Fruit fly (Drosophila melanogaster) whole organism, pupa: ENCODE data around the gene sage.

Source experiments
- CG14655 ChIP-seq: fragments of 200-800 bp; sonication (Bioruptor generic); optimal IDR thresholded peaks from 3 replicates; lab custom pipeline; 2017; ENCODE audit warnings: mild to moderate bottlenecking, missing biosample characterization, missing genetic modification reagents, missing genetic modification characterization
- CG32121 ChIP-seq: fragments of 200-800 bp; sonication (Bioruptor generic); IDR thresholded peaks from 2 replicates; pipeline ENCODE4 v1.3.6; 2022; ENCODE audit warnings: missing biosample characterization, missing genetic modification characterization

- no peak for TF ChIP-seq CG32121 (GFP tag; lab: Robert Waterston, UW)
- TF ChIP-seq CG14655 (GFP tag; lab: Kevin White, UChicago), result no peak
Observed at dm6 chr3R:9214235-9214634, 49.7 kb downstream of the sage start.
